Fruit fly (Drosophila melanogaster): ENCODE results near the gene HBS1.

The HBS1 gene

dm6 chr3L:1905273-1905672, 40.2 kb upstream of the HBS1 start (continued):
- TF ChIP-seq acj6 (GFP tag; optimal IDR thresholded peaks at IDR 0.05) (peak; percentile 52), topi (GFP tag; optimal IDR thresholded peaks at IDR 0.05) (no peak), CG8319 (GFP tag; optimal IDR thresholded peaks at IDR 0.05) (no peak), fd59A (GFP tag; optimal IDR thresholded peaks at IDR 0.05) (no peak), CG34406 (GFP tag; optimal IDR thresholded peaks at IDR 0.05) (peak; percentile 43), Gug (GFP tag; IDR thresholded peaks at IDR 0.05) (no peak), CG6854 (GFP tag; optimal IDR thresholded peaks at IDR 0.05) (no peak), Eip75B (GFP tag; optimal IDR thresholded peaks at IDR 0.05) (no peak), esn (GFP tag; optimal IDR thresholded peaks at IDR 0.05) (peak; percentile 20), fkh (GFP tag; optimal IDR thresholded peaks at IDR 0.05) (no peak), ss (GFP tag; optimal IDR thresholded peaks at IDR 0.05) (no peak), CG3032 (tag; optimal IDR thresholded peaks at IDR 0.05) (peak; percentile 6), CG10631 (GFP tag; optimal IDR thresholded peaks at IDR 0.05) (no peak), CG11762 (GFP tag; optimal IDR thresholded peaks at IDR 0.05; ENCODE audit: insufficient read depth) (no peak), CG32006 (GFP tag; optimal IDR thresholded peaks at IDR 0.05) (peak; percentile 92), OdsH (GFP tag; optimal IDR thresholded peaks at IDR 0.05) (peak; percentile 54), spab (GFP tag; optimal IDR thresholded peaks at IDR 0.05) (peak; percentile 3), lz (GFP tag; optimal IDR thresholded peaks at IDR 0.05) (no peak), salr (GFP tag; optimal IDR thresholded peaks at IDR 0.05) (peak in 1 of 2 experiments; percentile 10), Hr38 (GFP tag; optimal IDR thresholded peaks at IDR 0.05) (no peak), CG1621 (tag; optimal IDR thresholded peaks at IDR 0.05) (no peak), CG7368 (GFP tag; optimal IDR thresholded peaks at IDR 0.05) (peak; percentile 49), Eip93F (GFP tag; optimal IDR thresholded peaks at IDR 0.05) (no peak), Hr4 (GFP tag; optimal IDR thresholded peaks at IDR 0.05) (peak; percentile 75), CG31627 (GFP tag; optimal IDR thresholded peaks at IDR 0.05) (peak; percentile 16), CG3919 (GFP tag; optimal IDR thresholded peaks at IDR 0.05) (peak; percentile 56), CG8632 (GFP tag; optimal IDR thresholded peaks at IDR 0.05) (peak; percentile 33), Ets21C (GFP tag; optimal IDR thresholded peaks at IDR 0.05) (no peak), Blimp-1 (GFP tag; optimal IDR thresholded peaks at IDR 0.05) (no peak), CG10669 (GFP tag; optimal IDR thresholded peaks at IDR 0.05) (peak; percentile 9)

DNA sequence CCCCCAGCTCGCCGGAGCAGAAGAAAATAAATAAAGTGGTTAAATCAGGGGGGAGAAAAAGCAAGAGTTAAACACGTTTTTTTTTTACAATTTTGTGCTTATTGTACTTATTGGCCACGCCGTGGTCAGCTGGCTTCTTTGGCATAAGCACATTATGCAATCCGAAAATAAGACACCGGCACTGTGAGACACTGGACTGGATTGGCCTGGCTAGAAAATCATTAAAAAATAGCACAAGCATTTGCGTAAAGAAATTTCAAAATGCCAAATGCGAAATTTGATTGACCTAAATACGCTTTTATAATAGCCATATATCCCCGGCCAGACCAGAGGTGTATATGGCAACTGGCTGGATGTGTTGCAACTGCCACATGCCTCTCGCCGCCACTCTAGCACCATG, 39.4 kb upstream of the HBS1 start:
- TF ChIP-seq CG11762 (GFP tag; optimal IDR thresholded peaks at IDR 0.05; ENCODE audit: insufficient read depth) (no peak), acj6 (GFP tag; optimal IDR thresholded peaks at IDR 0.05) (no peak), svp (GFP tag) (no peak), Eip78C (GFP tag) (peak; percentile 65), CG32006 (GFP tag; optimal IDR thresholded peaks at IDR 0.05) (peak; percentile 56), eg (GFP tag; IDR thresholded peaks at IDR 0.05) (peak; percentile 38; the same call in 2 of the 3 replicates), Blimp-1 (GFP tag; optimal IDR thresholded peaks at IDR 0.05) (no peak), CG8119 (GFP tag; IDR thresholded peaks at IDR 0.05) (0 out of 3 replicates have a peak, but pooled peaks have one; percentile 16), CG15336 (GFP tag; IDR thresholded peaks at IDR 0.05) (peak; percentile 38; the same call in 1 of the 2 replicates), CG34406 (GFP tag; optimal IDR thresholded peaks at IDR 0.05) (no peak), dsx (GFP tag; optimal IDR thresholded peaks at IDR 0.05; ENCODE audit: poor library complexity, severe bottlenecking) (no peak), CG6276 (GFP tag; optimal IDR thresholded peaks at IDR 0.05) (peak; percentile 5)

DNA sequence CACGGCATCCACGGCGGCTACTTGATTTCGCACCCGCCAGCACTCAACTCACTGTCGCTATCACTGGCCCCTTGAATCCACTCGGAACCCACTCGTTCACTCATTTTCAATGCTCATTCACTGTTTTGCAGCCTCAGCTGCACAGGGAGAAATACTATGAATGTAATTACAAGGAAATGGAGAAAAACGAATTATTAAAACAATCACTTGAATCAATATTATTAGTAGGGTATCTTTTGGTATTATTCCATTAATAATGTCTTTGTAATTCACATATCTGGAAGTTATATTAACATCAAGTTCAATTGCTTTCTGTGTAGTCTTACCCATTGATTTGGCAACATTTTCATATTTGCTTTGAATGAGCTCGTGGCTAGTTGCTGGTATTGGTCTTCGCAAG, 35.6 kb upstream of the HBS1 start:
- TF ChIP-seq CG4318 (GFP tag; optimal IDR thresholded peaks at IDR 0.05), result peak; percentile 49
- TF ChIP-seq Sox15 (GFP tag; optimal IDR thresholded peaks at IDR 0.05), result no peak
- no peak for TF ChIP-seq spab (GFP tag; optimal IDR thresholded peaks at IDR 0.05)
- peak; percentile 30 for TF ChIP-seq Lpt (GFP tag; optimal IDR thresholded peaks at IDR 0.05)
- no peak for TF ChIP-seq Hr38 (GFP tag; optimal IDR thresholded peaks at IDR 0.05)
- peak; percentile 39 for TF ChIP-seq OdsH (GFP tag; optimal IDR thresholded peaks at IDR 0.05)
- TF ChIP-seq CG11902 (GFP tag; optimal IDR thresholded peaks at IDR 0.05), result no peak
- no peak for TF ChIP-seq CG3032 (tag; optimal IDR thresholded peaks at IDR 0.05)
- peak; percentile 87 for TF ChIP-seq CG6163 (GFP tag; IDR thresholded peaks at IDR 0.05)
- TF ChIP-seq CG1621 (tag; optimal IDR thresholded peaks at IDR 0.05), result no peak
- TF ChIP-seq CG16779 (tag; optimal IDR thresholded peaks at IDR 0.05), result no peak
- TF ChIP-seq pdm3 (GFP tag; optimal IDR thresholded peaks at IDR 0.05), result peak; percentile 41
- TF ChIP-seq Ets21C (GFP tag; optimal IDR thresholded peaks at IDR 0.05), result no peak
- TF ChIP-seq CG6808 (GFP tag; optimal IDR thresholded peaks at IDR 0.05), result no peak
- no peak for TF ChIP-seq CG8632 (GFP tag; optimal IDR thresholded peaks at IDR 0.05)
- no peak for TF ChIP-seq esn (GFP tag; optimal IDR thresholded peaks at IDR 0.05)
- no peak for TF ChIP-seq CG34406 (GFP tag; optimal IDR thresholded peaks at IDR 0.05)
- TF ChIP-seq lz (GFP tag; optimal IDR thresholded peaks at IDR 0.05), result no peak
- TF ChIP-seq Eip75B (GFP tag; optimal IDR thresholded peaks at IDR 0.05), result peak; percentile 32
- TF ChIP-seq CG6276 (GFP tag; optimal IDR thresholded peaks at IDR 0.05), result peak; percentile 83
- TF ChIP-seq CG3919 (GFP tag; optimal IDR thresholded peaks at IDR 0.05), result peak; percentile 59
- peak in 1 of 2 experiments; percentile 4 for TF ChIP-seq salr (GFP tag; optimal IDR thresholded peaks at IDR 0.05)
- TF ChIP-seq CG8319 (GFP tag; optimal IDR thresholded peaks at IDR 0.05), result no peak
- no peak for TF ChIP-seq CG6854 (GFP tag; optimal IDR thresholded peaks at IDR 0.05)
- peak; percentile 95 for TF ChIP-seq eg (GFP tag; IDR thresholded peaks at IDR 0.05)
- TF ChIP-seq Hr4 (GFP tag; optimal IDR thresholded peaks at IDR 0.05), result peak; percentile 75
- TF ChIP-seq Eip93F (GFP tag; optimal IDR thresholded peaks at IDR 0.05), result no peak

Measured in whole organism, prepupa.